Worm (Caenorhabditis elegans) whole organism, midembryonic: Measurements from ENCODE around the gene grd-3.

ENCODE experiments used
- T22C8.4 ChIP-seq: fragments of 200-800 bp; sonication (Bioruptor generic); IDR thresholded peaks from 2 replicates; pipeline ENCODE4 v1.3.6; 2022; ENCODE audit warnings: missing genetic modification characterization, missing compliant biosample characterization
- cog-1 ChIP-seq: sonication (generic microtip); optimal IDR thresholded peaks from 2 replicates; lab custom pipeline; 2016; ENCODE audit warnings: missing genetic modification characterization, missing compliant biosample characterization
- flt-1 ChIP-seq: fragments of 200-800 bp; sonication (Bioruptor generic); IDR thresholded peaks from 2 replicates; pipeline ENCODE4 v1.3.6; 2022; ENCODE audit warnings: missing genetic modification characterization, missing compliant biosample characterization
- klf-2 ChIP-seq: fragments of 200-800 bp; sonication (Bioruptor generic); conservative IDR thresholded peaks from 2 replicates; pipeline ENCODE4 v1.3.6; 2022; ENCODE audit warnings: missing genetic modification reagents, missing genetic modification characterization, missing compliant biosample characterization
- ztf-23 ChIP-seq: fragments of 200-800 bp; sonication (Bioruptor generic); IDR thresholded peaks from 2 replicates; pipeline ENCODE4 v1.3.6; 2022; ENCODE audit warnings: missing genetic modification reagents, missing genetic modification characterization, missing compliant biosample characterization

DNA sequence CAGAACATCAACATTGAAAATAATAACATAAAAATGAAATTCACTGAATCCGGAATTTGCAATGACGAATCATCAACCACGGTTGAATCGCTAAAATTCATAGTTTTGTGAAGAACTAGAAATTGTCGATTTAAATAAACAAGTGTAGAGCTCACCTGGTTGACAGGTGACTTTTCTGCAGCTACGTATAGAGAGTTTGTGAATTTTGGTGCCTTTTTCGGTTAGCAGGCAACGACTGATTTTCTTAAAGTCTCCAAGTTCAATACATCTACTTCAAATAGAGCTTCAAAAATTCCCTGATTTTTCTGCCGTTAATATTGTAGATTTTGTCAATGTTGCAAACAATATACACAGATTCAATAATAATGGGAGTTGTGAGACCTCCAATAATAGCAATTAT is 37.7 kb downstream of the grd-3 start, which contains the start of gene srz-69:
- TF ChIP-seq T22C8.4 (GFP tag; lab: Robert Waterston, UW) (no peak), flt-1 (GFP tag; lab: Robert Waterston, UW) (no peak), ztf-23 (no peak), klf-2 (GFP tag; lab: Robert Waterston, UW) (no peak), cog-1 (tag; lab: Kevin White, UChicago) (no peak)
